Fruit fly (Drosophila melanogaster): ENCODE measurements around the gene CG13946.

Gene CG13946

dm6 chr2L:819315-820032, 43.1 kb downstream of the CG13946 start, which contains the start of the genes PGAP2 and Clp (continued):
- TF ChIP-seq grau (tag; optimal IDR thresholded peaks at IDR 0.05) = peak; percentile 79
- no peak for TF ChIP-seq Gsc (GFP tag; IDR thresholded peaks at IDR 0.05)
- peak; percentile 50 for TF ChIP-seq HLH54F (GFP tag; optimal IDR thresholded peaks at IDR 0.05)
- TF ChIP-seq sob (GFP tag; IDR thresholded peaks at IDR 0.05) = peak; percentile 77
- TF ChIP-seq bcd (GFP tag; optimal IDR thresholded peaks at IDR 0.05) = peak; percentile 73
- TF ChIP-seq Dfd (GFP tag; optimal IDR thresholded peaks at IDR 0.05) = no peak
- no peak for TF ChIP-seq grn (GFP tag; optimal IDR thresholded peaks at IDR 0.05)
- peak; percentile 26 for TF ChIP-seq CG1529 (GFP tag; optimal IDR thresholded peaks at IDR 0.05)
- peak; percentile 77 for TF ChIP-seq CG15269 (tag; optimal IDR thresholded peaks at IDR 0.05)
- TF ChIP-seq HLH4C (GFP tag; IDR thresholded peaks at IDR 0.05; ENCODE audit: partially characterized antibody) = peak; percentile 71
- TF ChIP-seq CG43689 (GFP tag; IDR thresholded peaks at IDR 0.05) = no peak
- no peak for TF ChIP-seq D19A (tag; optimal IDR thresholded peaks at IDR 0.05)
- TF ChIP-seq nmo (GFP tag; optimal IDR thresholded peaks at IDR 0.05) = peak; percentile 87
- TF ChIP-seq Sox100B (GFP tag; optimal IDR thresholded peaks at IDR 0.05) = no peak
- TF ChIP-seq Hr3 (GFP tag; optimal IDR thresholded peaks at IDR 0.05) = peak; percentile 76
- peak; percentile 50 to 77 for TF ChIP-seq dpn (GFP tag; optimal IDR thresholded peaks at IDR 0.05)
- TF ChIP-seq Fer1 (GFP tag; optimal IDR thresholded peaks at IDR 0.05) = peak; percentile 51
- TF ChIP-seq CG4424 (GFP tag; optimal IDR thresholded peaks at IDR 0.05) = peak; percentile 79
- TF ChIP-seq pum (GFP tag; optimal IDR thresholded peaks at IDR 0.05) = peak; percentile 63
- peak; percentile 73 for TF ChIP-seq CG31441 (GFP tag; IDR thresholded peaks at IDR 0.05)
- peak; percentile 79 for TF ChIP-seq CG3847 (GFP tag; IDR thresholded peaks at IDR 0.05)
- TF ChIP-seq sc (optimal IDR thresholded peaks at IDR 0.05) = no peak
- TF ChIP-seq sc (GFP tag; optimal IDR thresholded peaks at IDR 0.05) = peak; percentile 45
- TF ChIP-seq corto (GFP tag; optimal IDR thresholded peaks at IDR 0.05) = no peak
- peak; percentile 53 for TF ChIP-seq CG33557 (GFP tag; optimal IDR thresholded peaks at IDR 0.05)
- TF ChIP-seq CG12769 (tag; optimal IDR thresholded peaks at IDR 0.05) = no peak
- TF ChIP-seq Sin3A (optimal IDR thresholded peaks at IDR 0.05) = peak; percentile 61
- TF ChIP-seq CG2875 (GFP tag; optimal IDR thresholded peaks at IDR 0.05) = no peak
- peak; percentile 64 for TF ChIP-seq CG18619 (GFP tag; optimal IDR thresholded peaks at IDR 0.05)
- peak; percentile 51 for TF ChIP-seq Nf-YB (GFP tag; optimal IDR thresholded peaks at IDR 0.05)
- peak; percentile 7; the same call in 1 of the 2 replicates for TF ChIP-seq tna (GFP tag; IDR thresholded peaks at IDR 0.05; ENCODE audit: partially characterized antibody)
- TF ChIP-seq peb (GFP tag; IDR thresholded peaks at IDR 0.05) = peak; percentile 57; the same call in 1 of the 2 replicates
- no peak for TF ChIP-seq CG8089 (GFP tag; optimal IDR thresholded peaks at IDR 0.05)
- no peak for TF ChIP-seq CG12071 (GFP tag; optimal IDR thresholded peaks at IDR 0.05)
- TF ChIP-seq fru (optimal IDR thresholded peaks at IDR 0.05) = no peak
- peak; percentile 53; the same call in 2 of the 3 replicates for TF ChIP-seq CG14050 (GFP tag; IDR thresholded peaks at IDR 0.05)
- TF ChIP-seq org-1 (GFP tag; optimal IDR thresholded peaks at IDR 0.05) = peak; percentile 16
- TF ChIP-seq Nf-YC (tag; optimal IDR thresholded peaks at IDR 0.05) = peak; percentile 64
- TF ChIP-seq wor (GFP tag; IDR thresholded peaks at IDR 0.05) = peak; percentile 61
- peak; percentile 9 for TF ChIP-seq CG3995 (GFP tag; optimal IDR thresholded peaks at IDR 0.05)
- TF ChIP-seq CG9727 (GFP tag; optimal IDR thresholded peaks at IDR 0.05) = peak; percentile 80
- TF ChIP-seq ind (GFP tag; optimal IDR thresholded peaks at IDR 0.05) = peak; percentile 79
- 0 out of 3 replicates have a peak, but pooled peaks have one; percentile 68 for TF ChIP-seq hb (GFP tag; IDR thresholded peaks at IDR 0.05; ENCODE audit: partially characterized antibody)
- peak; percentile 9 for TF ChIP-seq gro (GFP tag; optimal IDR thresholded peaks at IDR 0.05)
- TF ChIP-seq ash1 (GFP tag; optimal IDR thresholded peaks at IDR 0.05) = no peak
- no peak for TF ChIP-seq gt (GFP tag; IDR thresholded peaks at IDR 0.05)
- peak; percentile 21 for TF ChIP-seq shn (GFP tag; optimal IDR thresholded peaks at IDR 0.05)
- TF ChIP-seq pho (GFP tag; optimal IDR thresholded peaks at IDR 0.05) = peak; percentile 60
- TF ChIP-seq ssp (GFP tag; IDR thresholded peaks at IDR 0.05) = peak; percentile 68
- no peak for TF ChIP-seq TFAM (GFP tag; optimal IDR thresholded peaks at IDR 0.05)
- TF ChIP-seq MBD-R2 (GFP tag; IDR thresholded peaks at IDR 0.05) = peak; percentile 70

Data from whole organism, embryonic.